Worm (Caenorhabditis elegans): ENCODE results near the gene tag-51.

Gene tag-51

DNA sequence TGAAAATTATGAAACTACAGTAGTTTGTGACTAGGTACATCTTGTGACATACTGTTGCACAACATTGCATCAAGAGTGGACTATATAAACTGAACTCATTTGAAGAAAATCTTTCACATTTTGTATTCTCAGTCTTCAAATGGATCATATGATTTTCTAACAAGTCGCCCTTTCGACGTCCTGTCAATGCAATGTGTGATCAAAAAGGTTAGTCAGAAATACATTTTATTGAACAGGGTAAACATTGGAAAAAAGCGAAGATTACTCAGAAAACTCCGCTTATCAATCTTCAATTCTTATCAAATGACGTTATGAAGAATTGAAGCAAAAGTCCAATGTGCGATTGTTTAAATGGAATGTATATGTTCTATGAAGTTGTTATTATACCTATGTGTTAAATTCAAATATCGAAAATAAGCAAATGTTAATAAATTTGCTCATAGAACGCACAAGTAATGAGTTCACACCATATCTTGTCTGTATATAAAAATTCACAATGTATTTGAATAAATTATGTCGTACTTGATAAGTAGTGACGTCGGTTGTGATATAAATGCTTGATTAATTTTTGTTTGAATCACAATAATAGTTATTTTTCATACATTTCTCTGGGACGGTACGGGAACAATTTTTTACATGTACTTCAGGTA, 21.0 kb upstream of the tag-51 start, which contains the start of gene zip-2:
Gene zip-2, plus strand, starts transcription at position 128 of the 650 bp plus-strand sequence.
- no peak for TF ChIP-seq pes-1 (GFP tag; IDR thresholded peaks at IDR 0.05)
- TF ChIP-seq flt-1 (GFP tag; IDR thresholded peaks at IDR 0.05), result no peak
- TF ChIP-seq ets-7 (tag; optimal IDR thresholded peaks at IDR 0.05), result no peak
- no peak for TF ChIP-seq aly-1 (tag; optimal IDR thresholded peaks at IDR 0.05)
- TF ChIP-seq F13C5.2 (tag; optimal IDR thresholded peaks at IDR 0.05), result no peak
- no peak for TF ChIP-seq hmg-4 (GFP tag; optimal IDR thresholded peaks at IDR 0.05)
- no peak for TF ChIP-seq sea-1 (GFP tag; conservative IDR thresholded peaks at IDR 0.05)
- TF ChIP-seq tbx-11 (GFP tag; IDR thresholded peaks at IDR 0.05), result no peak
- no peak for TF ChIP-seq scrt-1 (GFP tag; IDR thresholded peaks at IDR 0.05)
- TF ChIP-seq ceh-13 (GFP tag; optimal IDR thresholded peaks at IDR 0.05), result no peak
- no peak for TF ChIP-seq ceh-36 (tag; optimal IDR thresholded peaks at IDR 0.05)
- no peak for TF ChIP-seq hnd-1 (tag; optimal IDR thresholded peaks at IDR 0.05)
- no peak for TF ChIP-seq tra-4 (tag; optimal IDR thresholded peaks at IDR 0.05)
- no peak for TF ChIP-seq hmbx-1 (tag; optimal IDR thresholded peaks at IDR 0.05)
- TF ChIP-seq ama-1 (optimal IDR thresholded peaks at IDR 0.05), result no peak
- TF ChIP-seq B0310.2 (tag; optimal IDR thresholded peaks at IDR 0.05), result no peak
- TF ChIP-seq tbx-37 (GFP tag; conservative IDR thresholded peaks at IDR 0.05), result no peak

- TF ChIP-seq F13C5.2 (tag; optimal IDR thresholded peaks at IDR 0.05) (peak; percentile 48), tra-4 (tag; optimal IDR thresholded peaks at IDR 0.05) (no peak), flt-1 (GFP tag; IDR thresholded peaks at IDR 0.05) (peak; percentile 54), ama-1 (optimal IDR thresholded peaks at IDR 0.05) (peak; percentile 16), pes-1 (GFP tag; IDR thresholded peaks at IDR 0.05) (no peak), aly-1 (tag; optimal IDR thresholded peaks at IDR 0.05) (no peak), ets-7 (tag; optimal IDR thresholded peaks at IDR 0.05) (no peak), ceh-13 (GFP tag; optimal IDR thresholded peaks at IDR 0.05) (no peak), scrt-1 (GFP tag; IDR thresholded peaks at IDR 0.05) (no peak), hmbx-1 (tag; optimal IDR thresholded peaks at IDR 0.05) (no peak), sea-1 (GFP tag; conservative IDR thresholded peaks at IDR 0.05) (0 out of 2 replicates have a peak, but pooled peaks have one; percentile 53), hnd-1 (tag; optimal IDR thresholded peaks at IDR 0.05) (no peak), B0310.2 (tag; optimal IDR thresholded peaks at IDR 0.05) (no peak), tbx-37 (GFP tag; conservative IDR thresholded peaks at IDR 0.05) (0 out of 2 replicates have a peak, but pooled peaks have one; percentile 13), hmg-4 (GFP tag; optimal IDR thresholded peaks at IDR 0.05) (peak; percentile 76)
Measured at ce11 chrIII:833711-834442, 20.1 kb upstream of the tag-51 start.

DNA sequence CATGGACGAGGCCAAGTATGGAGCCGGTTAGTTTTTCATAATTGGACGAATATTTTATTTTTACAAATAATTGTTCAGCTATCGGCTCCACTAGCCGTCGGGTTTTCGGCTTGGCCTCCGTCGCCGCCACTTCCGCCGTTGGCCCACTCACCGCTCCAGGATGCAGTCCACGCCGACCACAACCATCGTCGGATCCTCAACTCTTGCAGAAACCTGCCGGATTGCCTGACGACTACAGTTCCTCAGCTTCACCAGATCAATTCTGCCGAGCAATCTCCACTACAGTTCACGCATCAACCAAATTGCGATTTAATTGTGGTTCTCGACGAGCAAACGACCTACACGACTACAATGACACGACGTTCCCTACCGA, 19.6 kb upstream of the tag-51 start:
- TF ChIP-seq tbx-11 (GFP tag; IDR thresholded peaks at IDR 0.05), result 0 out of 2 replicates have a peak, but pooled peaks have one; percentile 11
- peak; percentile 18 for TF ChIP-seq hmg-4 (GFP tag; optimal IDR thresholded peaks at IDR 0.05)
- no peak for TF ChIP-seq tbx-37 (GFP tag; conservative IDR thresholded peaks at IDR 0.05)
- TF ChIP-seq hmbx-1 (tag; optimal IDR thresholded peaks at IDR 0.05), result no peak

- TF ChIP-seq scrt-1 (GFP tag; IDR thresholded peaks at IDR 0.05) (no peak), B0310.2 (tag; optimal IDR thresholded peaks at IDR 0.05) (no peak), ets-7 (tag; optimal IDR thresholded peaks at IDR 0.05) (no peak), hmg-4 (GFP tag; optimal IDR thresholded peaks at IDR 0.05) (no peak), ceh-13 (GFP tag; optimal IDR thresholded peaks at IDR 0.05) (no peak), aly-1 (tag; optimal IDR thresholded peaks at IDR 0.05) (no peak)
Measured at ce11 chrIII:835208-835607, 18.8 kb upstream of the tag-51 start.

ce11 chrIII:835713-836278, 18.2 kb upstream of the tag-51 start:
- peak; percentile 75 for TF ChIP-seq F13C5.2 (tag; optimal IDR thresholded peaks at IDR 0.05)
- TF ChIP-seq aly-1 (tag; optimal IDR thresholded peaks at IDR 0.05), result no peak
- peak; percentile 44 for TF ChIP-seq B0310.2 (tag; optimal IDR thresholded peaks at IDR 0.05)
- TF ChIP-seq hmbx-1 (tag; optimal IDR thresholded peaks at IDR 0.05), result peak; percentile 39
- TF ChIP-seq scrt-1 (GFP tag; IDR thresholded peaks at IDR 0.05), result peak; percentile 78; the same call in 1 of the 2 replicates
- TF ChIP-seq ama-1 (optimal IDR thresholded peaks at IDR 0.05), result peak; percentile 96
- peak; percentile 81 for TF ChIP-seq hmg-4 (GFP tag; optimal IDR thresholded peaks at IDR 0.05)
- no peak for TF ChIP-seq ceh-13 (GFP tag; optimal IDR thresholded peaks at IDR 0.05)
- TF ChIP-seq tra-4 (tag; optimal IDR thresholded peaks at IDR 0.05), result peak; percentile 48
- peak; percentile 80; the same call in 1 of the 2 replicates for TF ChIP-seq pes-1 (GFP tag; IDR thresholded peaks at IDR 0.05)
- no peak for TF ChIP-seq ets-7 (tag; optimal IDR thresholded peaks at IDR 0.05)
- TF ChIP-seq sea-1 (GFP tag; conservative IDR thresholded peaks at IDR 0.05), result peak; percentile 75; the same call in 1 of the 2 replicates
- TF ChIP-seq ceh-36 (tag; optimal IDR thresholded peaks at IDR 0.05), result peak; percentile 62
- TF ChIP-seq flt-1 (GFP tag; IDR thresholded peaks at IDR 0.05), result peak; percentile 29; the same call in 1 of the 2 replicates
- TF ChIP-seq tbx-11 (GFP tag; IDR thresholded peaks at IDR 0.05), result 0 out of 2 replicates have a peak, but pooled peaks have one; percentile 48
- peak; percentile 34; the same call in 1 of the 2 replicates for TF ChIP-seq tbx-37 (GFP tag; conservative IDR thresholded peaks at IDR 0.05)
- TF ChIP-seq hnd-1 (tag; optimal IDR thresholded peaks at IDR 0.05), result peak; percentile 49

- TF ChIP-seq scrt-1 (GFP tag; IDR thresholded peaks at IDR 0.05), result no peak
- TF ChIP-seq aly-1 (tag; optimal IDR thresholded peaks at IDR 0.05), result no peak
- TF ChIP-seq tra-4 (tag; optimal IDR thresholded peaks at IDR 0.05), result no peak
- no peak for TF ChIP-seq flt-1 (GFP tag; IDR thresholded peaks at IDR 0.05)
- TF ChIP-seq pes-1 (GFP tag; IDR thresholded peaks at IDR 0.05), result no peak
- no peak for TF ChIP-seq sea-1 (GFP tag; conservative IDR thresholded peaks at IDR 0.05)
- no peak for TF ChIP-seq F13C5.2 (tag; optimal IDR thresholded peaks at IDR 0.05)
Measured at ce11 chrIII:839491-839890, 14.5 kb upstream of the tag-51 start, which contains the start of gene dos-3. dos-3 (minus strand) TSS chrIII:839591.

ce11 chrIII:841177-841576, 12.8 kb upstream of the tag-51 start, which contains the start of gene K02F3.9:
K02F3.9 (minus strand) TSS chrIII:841366.
- TF ChIP-seq F13C5.2 (tag; optimal IDR thresholded peaks at IDR 0.05) (no peak), aly-1 (tag; optimal IDR thresholded peaks at IDR 0.05) (no peak), hnd-1 (tag; optimal IDR thresholded peaks at IDR 0.05) (no peak), pes-1 (GFP tag; IDR thresholded peaks at IDR 0.05) (no peak), hmg-4 (GFP tag; optimal IDR thresholded peaks at IDR 0.05) (no peak), scrt-1 (GFP tag; IDR thresholded peaks at IDR 0.05) (no peak), ama-1 (optimal IDR thresholded peaks at IDR 0.05) (no peak), tbx-11 (GFP tag; IDR thresholded peaks at IDR 0.05) (no peak), B0310.2 (tag; optimal IDR thresholded peaks at IDR 0.05) (no peak), sea-1 (GFP tag; conservative IDR thresholded peaks at IDR 0.05) (no peak), ceh-13 (GFP tag; optimal IDR thresholded peaks at IDR 0.05) (no peak), ets-7 (tag; optimal IDR thresholded peaks at IDR 0.05) (no peak), tra-4 (tag; optimal IDR thresholded peaks at IDR 0.05) (no peak), flt-1 (GFP tag; IDR thresholded peaks at IDR 0.05) (no peak)

All from whole organism, early embryonic.